Worm (Caenorhabditis elegans) whole organism, L4 larva: ENCODE results near the gene bcs-1.

Experiments
- lin-15B ChIP-seq: fragments of 150-350 bp; sonication (generic microtip); optimal IDR thresholded peaks from 3 replicates; lab custom pipeline; 2014; ENCODE audit warnings: missing biosample characterization, missing genetic modification characterization
- unc-39 ChIP-seq: sonication (generic microtip); optimal IDR thresholded peaks from 2 replicates; lab custom pipeline; 2017; ENCODE audit warnings: missing biosample characterization, missing genetic modification characterization
- unc-62 ChIP-seq, 3 experiments: fragments of 150-350 bp in 1 of 3; sonication (generic microtip); optimal IDR thresholded peaks in 2 of 3; peaks in 1 of 3; 1 replicate in 1 of 3; 2 replicates in 2 of 3; lab custom pipeline; 2014 to 2017; ENCODE audit warnings: missing biosample characterization in 3 of 3, missing genetic modification characterization in 3 of 3, missing genetic modification reagents in 3 of 3, missing genotype in 1 of 3
- ztf-11 ChIP-seq: fragments of 150-350 bp; optimal IDR thresholded peaks from 2 replicates; lab custom pipeline; 2014; ENCODE audit warnings: missing biosample characterization, missing genetic modification characterization

- no peak for TF ChIP-seq ztf-11 (tag; lab: Kevin White, UChicago)
- TF ChIP-seq lin-15B (tag; lab: Kevin White, UChicago): no peak
- TF ChIP-seq unc-62 (GFP tag; optimal IDR thresholded peaks at IDR 0.05 in 1 of 2; lab: Kevin White, UChicago): no peak
- no peak for TF ChIP-seq unc-62 (tag; optimal IDR thresholded peaks at IDR 0.05; lab: Kevin White, UChicago)
- no peak for TF ChIP-seq unc-39 (tag; lab: Kevin White, UChicago)
Observed at ce11 chrII:8612470-8612869, 41.6 kb downstream of the bcs-1 start, which contains the start of gene T22C8.1.
